Fruit fly (Drosophila melanogaster) ovary, adult (tissue): ENCODE data around the gene spri.
A peak's percentile ranks its signal among the peaks of the same experiment; 100 is the strongest.

ENCODE experiments used
- CG17801 ChIP-seq: fragments of 200-800 bp; optimal IDR thresholded peaks from 2 replicates; lab custom pipeline; 2019; ENCODE audit warnings: missing biosample characterization, mild to moderate bottlenecking, missing genetic modification characterization, moderate library complexity; ENCODE audit not compliant: partially characterized antibody

The spri gene

DNA sequence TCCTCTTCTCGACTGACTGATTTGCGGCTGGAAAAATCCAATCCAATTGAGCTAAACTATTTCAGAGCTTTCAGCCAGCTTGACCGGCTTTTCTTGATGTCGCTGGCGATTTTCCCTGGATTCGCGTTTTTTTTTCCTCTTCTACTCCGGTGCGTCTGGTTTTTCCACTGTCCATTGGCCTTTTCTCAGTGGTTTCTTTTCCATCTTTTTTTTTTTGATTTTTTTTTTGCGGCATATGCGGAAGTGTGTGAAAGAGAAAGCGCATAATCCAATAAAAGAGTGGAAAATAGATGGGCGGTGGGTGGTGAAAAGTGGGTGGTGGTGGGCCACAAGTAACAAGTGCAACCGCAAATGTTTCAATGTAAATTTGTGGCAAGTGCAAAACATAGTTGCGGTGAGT lies 27.2 kb downstream of the spri start:
- TF ChIP-seq CG17801 (GFP tag; lab: Kevin White, UChicago), result no peak

DNA sequence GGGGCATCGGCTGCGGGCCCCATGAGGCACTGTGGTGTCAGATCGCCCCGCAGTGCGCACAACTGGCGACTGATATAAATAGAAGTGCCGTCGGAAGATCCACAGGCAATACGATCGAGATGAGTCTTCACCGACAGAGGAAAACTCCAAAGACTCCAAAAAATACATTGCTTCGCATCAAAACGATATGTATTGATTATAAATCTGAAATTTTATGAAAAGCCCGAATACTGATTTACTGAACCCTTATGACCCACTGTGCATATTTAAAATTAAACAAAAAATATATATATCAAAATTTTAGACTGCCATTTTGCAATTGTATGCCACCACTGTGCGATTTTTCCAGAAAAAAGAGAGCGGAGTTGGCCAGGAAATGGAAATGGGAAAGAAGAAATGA lies 27.8 kb downstream of the spri start:
- no peak for TF ChIP-seq CG17801 (GFP tag; lab: Kevin White, UChicago)

DNA sequence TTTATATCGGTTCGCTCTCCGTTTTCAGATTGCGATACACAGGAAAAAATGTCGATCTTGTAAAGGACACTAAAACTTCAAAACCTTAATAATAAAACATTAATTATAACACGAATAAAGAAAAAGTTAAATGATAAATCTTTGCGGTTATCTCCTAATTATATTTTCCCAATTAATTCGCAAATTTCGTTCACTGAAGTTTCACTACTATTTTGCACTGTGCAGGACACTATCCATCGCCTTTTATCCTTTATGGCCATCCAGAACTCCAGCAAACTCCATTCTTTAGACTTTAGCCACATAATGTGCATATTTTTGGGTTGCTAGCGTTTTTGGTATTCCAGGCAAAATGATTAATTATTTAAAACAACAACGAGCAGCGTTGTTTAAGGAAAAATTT lies 36.2 kb downstream of the spri start:
- TF ChIP-seq CG17801 (GFP tag; lab: Kevin White, UChicago), result no peak

dm6 chrX:10547857-10548135 lies 37.4 kb downstream of the spri start:
- no peak for TF ChIP-seq CG17801 (GFP tag; lab: Kevin White, UChicago)

- peak; percentile 91 for TF ChIP-seq CG17801 (GFP tag; lab: Kevin White, UChicago)
Observed at dm6 chrX:10547070-10547856, 38.0 kb downstream of the spri start.

DNA sequence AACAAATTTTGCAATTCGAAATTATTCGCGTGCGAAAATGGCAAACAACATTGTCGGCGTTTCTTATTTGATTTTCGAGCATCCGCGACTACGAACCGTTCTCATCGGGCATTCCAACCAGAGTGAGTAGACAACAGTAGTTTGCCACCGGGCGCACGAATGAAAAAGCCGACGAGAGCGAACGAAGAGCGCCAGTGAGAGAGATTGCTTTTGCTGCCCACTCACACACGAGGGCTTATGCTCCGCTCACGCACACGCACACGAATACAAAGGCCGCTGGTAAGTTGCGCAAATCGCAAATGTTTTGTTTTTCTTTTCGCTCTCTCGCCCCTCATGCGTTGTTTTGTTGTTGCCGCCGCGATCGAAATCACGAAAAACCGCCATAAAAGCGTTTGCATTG lies 38.6 kb downstream of the spri start:
- TF ChIP-seq CG17801 (GFP tag; lab: Kevin White, UChicago), result no peak

DNA sequence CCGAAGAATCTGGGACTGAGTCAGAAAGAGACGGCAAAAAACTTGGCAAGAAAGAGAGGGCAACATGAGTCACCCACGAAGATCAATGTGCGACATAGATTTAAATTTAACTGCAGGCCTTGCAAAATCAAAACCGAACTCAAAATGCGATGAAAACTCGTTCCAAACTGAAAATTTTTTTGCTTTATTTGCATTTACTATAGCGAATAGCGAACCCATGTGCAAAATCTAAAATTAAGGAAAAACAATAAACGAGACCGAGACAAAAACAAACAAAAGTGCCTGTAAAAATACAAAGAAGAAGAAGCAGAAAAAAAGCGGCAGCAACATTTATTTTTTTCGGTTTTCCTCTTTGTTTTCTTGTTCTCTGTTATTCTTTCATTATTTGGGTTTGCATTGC lies 39.2 kb downstream of the spri start:
- peak; percentile 52 for TF ChIP-seq CG17801 (GFP tag; lab: Kevin White, UChicago)

dm6 chrX:10544287-10544686 lies 40.9 kb downstream of the spri start:
- peak; percentile 39 for TF ChIP-seq CG17801 (GFP tag; lab: Kevin White, UChicago)

dm6 chrX:10543303-10543702 lies 41.9 kb downstream of the spri start:
- TF ChIP-seq CG17801 (GFP tag; lab: Kevin White, UChicago), result no peak

DNA sequence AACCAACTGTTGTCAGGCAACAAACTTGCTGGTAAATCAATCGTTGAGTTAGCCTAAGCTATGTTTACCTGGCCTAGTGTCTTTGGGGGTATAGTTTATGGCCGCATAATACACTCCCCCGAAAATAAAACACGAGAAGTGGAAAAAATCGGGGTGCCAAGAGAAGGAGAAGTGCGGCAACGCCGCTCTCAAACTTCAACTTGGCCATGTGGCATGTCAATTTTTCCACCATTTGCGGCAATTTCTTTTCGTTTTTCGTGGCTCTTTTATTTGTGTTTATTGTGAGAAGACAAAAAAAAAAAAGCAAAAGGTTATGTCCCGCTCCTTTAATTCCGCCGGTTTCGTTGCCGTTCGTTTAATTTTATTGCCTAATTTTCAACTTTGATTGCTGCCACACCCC lies 44.8 kb downstream of the spri start:
- TF ChIP-seq CG17801 (GFP tag; lab: Kevin White, UChicago), result no peak

DNA sequence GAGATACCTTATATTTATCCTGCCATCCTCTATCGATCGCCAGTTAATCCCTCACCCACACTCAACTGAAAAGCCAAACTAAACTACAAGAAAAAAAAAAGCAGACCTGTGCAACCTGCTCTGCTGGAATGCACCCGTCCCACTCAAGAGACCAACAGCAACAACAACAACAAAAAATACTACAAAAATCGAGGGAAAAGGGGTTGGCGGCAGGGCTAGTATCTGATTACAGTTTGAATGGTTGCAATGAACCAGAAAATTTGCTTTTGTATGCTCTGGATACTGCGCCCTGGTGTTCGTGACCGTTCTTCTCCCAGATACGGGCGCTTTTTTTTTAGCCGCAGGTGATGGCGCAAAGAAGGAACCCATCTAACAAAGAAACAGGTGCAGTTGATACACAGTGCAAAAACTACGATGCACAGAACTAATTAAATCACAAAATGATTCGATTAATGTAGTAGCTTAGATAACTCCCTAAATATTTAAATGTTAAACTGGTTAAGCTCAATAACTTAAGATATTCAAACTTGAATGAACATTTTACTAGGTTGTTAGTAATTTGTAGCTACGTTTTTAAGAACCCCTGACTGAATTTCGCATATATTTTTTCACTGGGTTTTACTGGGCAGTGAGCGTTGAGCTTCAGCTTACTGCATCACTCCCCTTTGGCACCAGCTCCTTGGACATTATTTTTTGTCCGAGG lies 46.3 kb downstream of the spri start:
- no peak for TF ChIP-seq CG17801 (GFP tag; lab: Kevin White, UChicago)

dm6 chrX:10535912-10536629 lies 49.2 kb downstream of the spri start:
- TF ChIP-seq CG17801 (GFP tag; lab: Kevin White, UChicago), result peak; percentile 23

dm6 chrX:10535029-10535428 lies 50.2 kb downstream of the spri start:
- TF ChIP-seq CG17801 (GFP tag; lab: Kevin White, UChicago), result no peak

DNA sequence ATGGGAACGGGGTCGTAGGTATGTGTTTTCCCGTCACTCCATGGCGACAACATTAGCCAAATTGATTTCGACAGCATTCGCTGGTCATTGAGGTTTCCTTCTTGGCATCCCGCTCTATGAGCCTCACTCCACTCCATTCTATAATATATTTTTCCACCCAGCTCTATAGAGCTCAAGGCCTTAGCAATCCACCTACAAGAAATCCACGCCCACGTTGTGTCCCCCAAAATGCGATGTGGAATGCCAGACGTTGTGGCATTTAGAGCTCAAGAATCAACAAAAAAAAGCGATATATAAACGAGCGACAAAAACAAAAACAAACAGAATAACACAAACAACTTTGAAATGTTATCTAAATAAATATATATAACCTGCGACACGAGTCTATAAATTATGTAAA lies 50.7 kb downstream of the spri start:
- TF ChIP-seq CG17801 (GFP tag; lab: Kevin White, UChicago), result no peak

dm6 chrX:10533517-10534284 lies 51.5 kb downstream of the spri start:
- no peak for TF ChIP-seq CG17801 (GFP tag; lab: Kevin White, UChicago)
